Fruit fly (Drosophila melanogaster) whole organism, wandering third instar larva: Measurements from ENCODE around the gene CG8300.

Source experiments
- Abd-B ChIP-seq: fragments of >200 bp; optimal IDR thresholded peaks from 2 replicates; lab custom pipeline; 2017; ENCODE audit warnings: missing biosample characterization, missing genetic modification characterization
- CG9705 ChIP-seq: fragments of 200-800 bp; sonication (Bioruptor generic); optimal IDR thresholded peaks from 2 replicates; lab custom pipeline; 2018; ENCODE audit warnings: missing biosample characterization, mild to moderate bottlenecking, missing genetic modification characterization
- CrebA ChIP-seq: fragments of 200-800 bp; sonication (Bioruptor generic); optimal IDR thresholded peaks from 2 replicates; lab custom pipeline; 2016; ENCODE audit warnings: missing biosample characterization, mild to moderate bottlenecking, missing genetic modification characterization, borderline replicate concordance
- Dfd ChIP-seq: fragments of >200 bp; optimal IDR thresholded peaks from 2 replicates; lab custom pipeline; 2017; ENCODE audit warnings: missing biosample characterization, missing genetic modification characterization
- GATAd ChIP-seq: sonication (Bioruptor generic); optimal IDR thresholded peaks from 2 replicates; lab custom pipeline; 2016; ENCODE audit warnings: missing biosample characterization, missing genetic modification characterization
- Hnf4 ChIP-seq: fragments of 200-800 bp; sonication (Bioruptor generic); optimal IDR thresholded peaks from 2 replicates; lab custom pipeline; 2016; ENCODE audit warnings: missing biosample characterization, mild to moderate bottlenecking, missing genetic modification characterization
- Hr78 ChIP-seq: fragments of >200 bp; optimal IDR thresholded peaks from 2 replicates; lab custom pipeline; 2017; ENCODE audit warnings: missing biosample characterization, missing genetic modification characterization
- Hr83 ChIP-seq: fragments of 200-300 bp; sonication (Bioruptor generic); optimal IDR thresholded peaks from 2 replicates; lab custom pipeline; 2016; ENCODE audit warnings: missing biosample characterization, mild to moderate bottlenecking, missing genetic modification characterization, moderate library complexity; ENCODE audit not compliant: poor library complexity, severe bottlenecking
- Jra ChIP-seq: sonication (Bioruptor generic); optimal IDR thresholded peaks from 2 replicates; lab custom pipeline; 2016; ENCODE audit warnings: missing biosample characterization, missing genetic modification characterization
- N ChIP-seq: fragments of >200 bp; optimal IDR thresholded peaks from 2 replicates; lab custom pipeline; 2018; ENCODE audit warnings: missing biosample characterization, missing external identifiers, missing genetic modification characterization
- Rel ChIP-seq, 2 experiments: fragments of 200-800 bp; sonication (Bioruptor generic) in 1 of 2; optimal IDR thresholded peaks; 2 replicates in 1 of 2; 3 replicates in 1 of 2; lab custom pipeline; 2016 to 2019; ENCODE audit warnings: mild to moderate bottlenecking in 2 of 2, missing biosample characterization in 2 of 2, missing genetic modification characterization in 2 of 2, moderate library complexity in 1 of 2
- Sp1 ChIP-seq: fragments of 200-800 bp; sonication (Bioruptor generic); optimal IDR thresholded peaks from 3 replicates; lab custom pipeline; 2019; ENCODE audit warnings: missing biosample characterization, mild to moderate bottlenecking, missing genetic modification characterization, moderate library complexity
- br ChIP-seq: fragments of 200-800 bp; sonication (Bioruptor generic); optimal IDR thresholded peaks from 2 replicates; lab custom pipeline; 2016; ENCODE audit warnings: missing biosample characterization, missing genetic modification characterization
- brk ChIP-seq: fragments of 200-800 bp; sonication (Bioruptor generic); optimal IDR thresholded peaks from 2 replicates; lab custom pipeline; 2016; ENCODE audit warnings: missing biosample characterization, mild to moderate bottlenecking, missing genetic modification characterization
- foxo ChIP-seq, 2 experiments: fragments of 200-800 bp; sonication (Bioruptor generic); optimal IDR thresholded peaks; 2 replicates in 1 of 2; 3 replicates in 1 of 2; lab custom pipeline; 2016 to 2017; ENCODE audit warnings: missing biosample characterization in 2 of 2, missing genetic modification characterization in 2 of 2
- lola ChIP-seq: fragments of >200 bp; optimal IDR thresholded peaks from 2 replicates; lab custom pipeline; 2017; ENCODE audit warnings: missing biosample characterization, missing genetic modification characterization
- pan ChIP-seq: fragments of >200 bp; optimal IDR thresholded peaks from 2 replicates; lab custom pipeline; 2017
- psq ChIP-seq: fragments of 200-800 bp; sonication (Bioruptor generic); optimal IDR thresholded peaks from 3 replicates; lab custom pipeline; 2017; ENCODE audit warnings: missing biosample characterization, mild to moderate bottlenecking, missing genetic modification characterization, moderate library complexity
- rgr ChIP-seq: fragments of 200-800 bp; sonication (Bioruptor generic); optimal IDR thresholded peaks from 3 replicates; lab custom pipeline; 2016; ENCODE audit warnings: missing biosample characterization, mild to moderate bottlenecking, missing genetic modification characterization
- sage ChIP-seq: fragments of 200-800 bp; sonication (Bioruptor generic); optimal IDR thresholded peaks from 2 replicates; lab custom pipeline; 2016; ENCODE audit warnings: missing biosample characterization, mild to moderate bottlenecking, missing genetic modification characterization
- sv ChIP-seq: fragments of 200-800 bp; sonication (Bioruptor generic); optimal IDR thresholded peaks from 3 replicates; lab custom pipeline; 2016; ENCODE audit warnings: missing biosample characterization, missing genetic modification characterization
- usp ChIP-seq: fragments of >200 bp; optimal IDR thresholded peaks from 2 replicates; lab custom pipeline; 2017; ENCODE audit warnings: missing biosample characterization, missing genetic modification characterization

Gene CG8300

DNA sequence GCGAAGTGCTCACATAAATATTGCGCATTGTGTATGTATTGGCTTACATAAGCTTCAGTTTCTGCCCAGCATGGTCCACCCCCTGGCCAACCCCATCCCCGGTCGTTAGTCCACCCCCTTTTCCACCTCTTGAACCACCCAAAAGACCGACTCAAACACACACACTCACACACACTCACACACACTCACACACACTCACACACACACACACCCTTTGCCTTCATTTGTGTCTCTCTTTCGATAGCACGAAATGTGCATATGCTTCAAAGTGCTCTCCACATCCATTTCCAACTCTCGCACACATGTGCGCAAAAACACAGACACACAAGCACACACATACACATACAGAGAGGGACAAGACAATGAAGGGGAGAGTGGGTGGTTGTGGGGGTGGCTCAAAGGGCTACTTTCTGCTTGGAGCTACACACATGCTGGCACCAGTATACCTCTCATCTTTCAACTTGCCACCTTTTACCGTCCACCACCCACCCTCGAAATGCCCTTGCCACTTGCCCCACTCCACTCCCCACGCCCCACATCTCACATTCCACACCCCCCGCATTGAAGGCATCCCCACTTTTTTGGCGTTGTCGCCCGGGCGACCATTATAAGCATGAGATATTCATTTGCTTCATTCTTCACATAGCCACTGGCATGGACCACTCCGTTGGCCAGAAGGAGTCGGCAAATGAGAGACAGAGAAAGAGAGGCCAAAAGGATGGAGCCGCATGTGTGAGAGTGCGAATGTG is 46.8 kb downstream of the CG8300 start:
- TF ChIP-seq Sp1 (GFP tag; lab: Kevin White, UChicago) (no peak), sv (no peak), Hr78 (GFP tag; lab: Kevin White, UChicago) (no peak), brk (GFP tag; lab: Kevin White, UChicago) (no peak), CG9705 (GFP tag; lab: Kevin White, UChicago) (no peak), N (GFP tag; lab: Kevin White, UChicago) (no peak), Dfd (GFP tag; lab: Kevin White, UChicago) (peak; percentile 11), Hr83 (GFP tag; lab: Kevin White, UChicago) (no peak)

DNA sequence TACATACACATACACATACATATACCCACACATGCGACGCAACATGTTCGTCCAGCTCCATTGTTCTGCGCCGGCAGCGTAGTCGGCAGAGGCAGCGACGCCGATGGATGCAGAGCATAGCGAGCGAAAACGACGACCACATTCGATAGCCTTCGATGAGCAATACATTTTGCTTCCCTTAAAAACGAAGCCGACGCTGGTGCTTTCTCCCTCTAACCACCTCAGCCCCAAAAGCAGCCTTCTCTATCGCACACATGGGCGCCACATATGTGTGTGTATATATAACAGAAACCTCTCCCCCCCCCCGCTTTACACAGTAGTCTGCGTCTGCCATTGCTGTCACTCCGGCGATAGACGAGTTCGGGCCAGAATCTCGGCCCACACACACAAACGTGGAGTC is 48.2 kb downstream of the CG8300 start:
- no peak for TF ChIP-seq Abd-B (GFP tag; lab: Kevin White, UChicago)
- no peak for TF ChIP-seq Dfd (GFP tag; lab: Kevin White, UChicago)
- no peak for TF ChIP-seq Hr78 (GFP tag; lab: Kevin White, UChicago)
- TF ChIP-seq GATAd = no peak
- TF ChIP-seq usp (GFP tag; lab: Kevin White, UChicago) = no peak
- no peak for TF ChIP-seq pan (lab: Kevin White, UChicago)
- TF ChIP-seq sage (GFP tag; lab: Kevin White, UChicago) = no peak
- TF ChIP-seq lola (GFP tag; lab: Kevin White, UChicago) = no peak
- TF ChIP-seq sv = no peak
- no peak for TF ChIP-seq foxo (GFP tag; optimal IDR thresholded peaks at IDR 0.05; lab: Kevin White, UChicago)
- TF ChIP-seq N (GFP tag; lab: Kevin White, UChicago) = no peak
- TF ChIP-seq Hnf4 (GFP tag; lab: Kevin White, UChicago) = no peak
- TF ChIP-seq brk (GFP tag; lab: Kevin White, UChicago) = no peak
- no peak for TF ChIP-seq CG9705 (GFP tag; lab: Kevin White, UChicago)
- TF ChIP-seq Rel (GFP tag; optimal IDR thresholded peaks at IDR 0.05; lab: Kevin White, UChicago) = no peak
- no peak for TF ChIP-seq Rel (tag; optimal IDR thresholded peaks at IDR 0.05; lab: Kevin White, UChicago)
- no peak for TF ChIP-seq br (GFP tag; lab: Kevin White, UChicago)
- TF ChIP-seq rgr (GFP tag; lab: Kevin White, UChicago) = no peak
- TF ChIP-seq psq = no peak
- TF ChIP-seq Jra = no peak
- no peak for TF ChIP-seq CrebA (GFP tag; lab: Kevin White, UChicago)
